Fruit fly (Drosophila melanogaster) whole organism, embryonic: ENCODE measurements around the gene dls.
A peak's percentile ranks its signal among the peaks of the same experiment; 100 is the strongest.

Experiments used
- ATbp ChIP-seq: fragments of 200-800 bp; sonication (Bioruptor generic); optimal IDR thresholded peaks from 2 replicates; lab custom pipeline; 2017; ENCODE audit warnings: missing biosample characterization, mild to moderate bottlenecking, missing genetic modification characterization, missing genetic modification reagents
- Ada2b ChIP-seq: fragments of 200-800 bp; sonication (Bioruptor generic); IDR thresholded peaks from 2 replicates; pipeline ENCODE4 v1.3.6; 2022; ENCODE audit warnings: missing biosample characterization, missing genetic modification characterization
- Adf1 ChIP-seq: fragments of 200-800 bp; sonication (Bioruptor generic); IDR thresholded peaks from 2 replicates; pipeline ENCODE4 v1.3.6; 2022; ENCODE audit warnings: missing biosample characterization, missing genetic modification characterization
- Atf6 ChIP-seq: fragments of 200-800 bp; sonication (Bioruptor generic); IDR thresholded peaks from 2 replicates; pipeline ENCODE4 v1.3.6; 2022; ENCODE audit warnings: missing biosample characterization, missing genetic modification characterization
- Bdp1 ChIP-seq: fragments of 200-800 bp; sonication (Bioruptor generic); optimal IDR thresholded peaks from 3 replicates; lab custom pipeline; 2016; ENCODE audit warnings: missing biosample characterization, missing genetic modification characterization
- CG10543 ChIP-seq: fragments of 200-800 bp; sonication (Bioruptor generic); optimal IDR thresholded peaks from 3 replicates; lab custom pipeline; 2017; ENCODE audit warnings: missing biosample characterization, mild to moderate bottlenecking, missing genetic modification characterization, moderate library complexity
- CG10565 ChIP-seq: fragments of 200-800 bp; sonication (Bioruptor generic); optimal IDR thresholded peaks from 3 replicates; lab custom pipeline; 2016; ENCODE audit warnings: missing biosample characterization, mild to moderate bottlenecking, missing genetic modification characterization
- CG14050 ChIP-seq: fragments of 200-800 bp; sonication (Bioruptor generic); IDR thresholded peaks from 3 replicates; pipeline ENCODE4 v1.3.6; 2022; ENCODE audit warnings: missing biosample characterization, missing genetic modification characterization
- CG1647 ChIP-seq: fragments of 200-800 bp; sonication (Bioruptor generic); optimal IDR thresholded peaks from 3 replicates; lab custom pipeline; 2016; ENCODE audit warnings: missing biosample characterization, missing genetic modification characterization
- CG18619 ChIP-seq: fragments of 200-800 bp; sonication (Bioruptor generic); optimal IDR thresholded peaks from 3 replicates; lab custom pipeline; 2017; ENCODE audit warnings: missing biosample characterization, mild to moderate bottlenecking, missing genetic modification characterization
- CG2116 ChIP-seq: fragments of 200-800 bp; sonication (Bioruptor generic); optimal IDR thresholded peaks from 3 replicates; lab custom pipeline; 2018; ENCODE audit warnings: missing biosample characterization, mild to moderate bottlenecking, missing genetic modification characterization
- CG2712 ChIP-seq: fragments of 200-800 bp; optimal IDR thresholded peaks from 3 replicates; lab custom pipeline; 2019; ENCODE audit warnings: missing biosample characterization, mild to moderate bottlenecking, missing genetic modification characterization, moderate library complexity
- CG30431 ChIP-seq: fragments of 200-800 bp; sonication (Bioruptor generic); optimal IDR thresholded peaks from 2 replicates; lab custom pipeline; 2017; ENCODE audit warnings: missing biosample characterization, missing genetic modification characterization
- CG34224 ChIP-seq: fragments of 200-800 bp; sonication (Bioruptor generic); IDR thresholded peaks from 3 replicates; pipeline ENCODE4 v1.3.6; 2022; ENCODE audit warnings: missing biosample characterization, missing genetic modification characterization; ENCODE audit not compliant: partially characterized antibody
- CG3847 ChIP-seq: fragments of 200-800 bp; sonication (Bioruptor generic); IDR thresholded peaks from 2 replicates; pipeline ENCODE4 v1.3.6; 2022; ENCODE audit warnings: missing biosample characterization, missing genetic modification characterization
- CG42726 ChIP-seq: fragments of 200-800 bp; sonication (Bioruptor generic); IDR thresholded peaks from 2 replicates; pipeline ENCODE4 v1.3.6; 2022; ENCODE audit warnings: missing biosample characterization, missing genetic modification characterization; ENCODE audit not compliant: partially characterized antibody
- CG4282 ChIP-seq: fragments of 200-800 bp; sonication (Bioruptor generic); optimal IDR thresholded peaks from 2 replicates; lab custom pipeline; 2016; ENCODE audit warnings: missing biosample characterization, missing genetic modification characterization
- CG4404 ChIP-seq: fragments of 200-800 bp; sonication (Bioruptor generic); IDR thresholded peaks from 2 replicates; pipeline ENCODE4 v1.3.6; 2022; ENCODE audit warnings: missing biosample characterization, missing genetic modification characterization
- CG7987 ChIP-seq: fragments of 200-800 bp; sonication (Bioruptor generic); optimal IDR thresholded peaks from 2 replicates; lab custom pipeline; 2018; ENCODE audit warnings: missing biosample characterization, mild to moderate bottlenecking, missing genetic modification characterization, moderate library complexity
- CG8388 ChIP-seq: fragments of 200-800 bp; sonication (Bioruptor generic); optimal IDR thresholded peaks from 2 replicates; lab custom pipeline; 2019; ENCODE audit warnings: missing biosample characterization, mild to moderate bottlenecking, missing genetic modification characterization, moderate library complexity
- D19B ChIP-seq: fragments of 200-800 bp; sonication (Bioruptor generic); optimal IDR thresholded peaks from 2 replicates; lab custom pipeline; 2017; ENCODE audit warnings: missing biosample characterization, mild to moderate bottlenecking, missing genetic modification characterization
- Deaf1 ChIP-seq: fragments of 200-800 bp; optimal IDR thresholded peaks from 3 replicates; lab custom pipeline; 2019; ENCODE audit warnings: missing biosample characterization, mild to moderate bottlenecking, missing genetic modification characterization, moderate library complexity
- Drgx ChIP-seq: fragments of 200-800 bp; sonication (Bioruptor generic); IDR thresholded peaks from 2 replicates; pipeline ENCODE4 v1.3.6; 2022; ENCODE audit warnings: missing biosample characterization, missing genetic modification characterization
- Ets65A ChIP-seq: fragments of 200-800 bp; sonication (Bioruptor generic); peaks from one replicate; lab custom pipeline; 2016; ENCODE audit warnings: missing biosample characterization, missing genetic modification characterization
- Fer2 ChIP-seq: fragments of 200-800 bp; sonication (Bioruptor generic); optimal IDR thresholded peaks from 2 replicates; lab custom pipeline; 2018; ENCODE audit warnings: missing biosample characterization, mild to moderate bottlenecking, missing genetic modification characterization, moderate library complexity
- H15 ChIP-seq: fragments of 200-800 bp; sonication (Bioruptor generic); IDR thresholded peaks from 3 replicates; pipeline ENCODE4 v1.3.6; 2022; ENCODE audit warnings: missing biosample characterization, missing genetic modification characterization
- HmgD ChIP-seq: fragments of 200-800 bp; sonication (Bioruptor generic); optimal IDR thresholded peaks from 3 replicates; lab custom pipeline; 2016; ENCODE audit warnings: missing biosample characterization, missing genetic modification characterization
- Hsf ChIP-seq: fragments of 200-800 bp; sonication (Bioruptor generic); optimal IDR thresholded peaks from 3 replicates; lab custom pipeline; 2016; ENCODE audit warnings: missing biosample characterization, missing genetic modification characterization
- Med ChIP-seq: fragments of 200-800 bp; sonication (Bioruptor generic); peaks from one replicate; lab custom pipeline; 2016; ENCODE audit warnings: missing biosample characterization, missing genetic modification characterization, mild to moderate bottlenecking, inconsistent platforms, moderate library complexity
- Nf-YA ChIP-seq: fragments of 200-800 bp; sonication (Bioruptor generic); IDR thresholded peaks from 2 replicates; pipeline ENCODE4 v1.3.6; 2022; ENCODE audit warnings: missing biosample characterization, missing genetic modification characterization
- Nf-YB ChIP-seq: fragments of 200-800 bp; sonication (Bioruptor generic); optimal IDR thresholded peaks from 3 replicates; lab custom pipeline; 2019; ENCODE audit warnings: missing biosample characterization, mild to moderate bottlenecking, missing genetic modification characterization, moderate library complexity
- Nf-YC ChIP-seq: fragments of 200-800 bp; optimal IDR thresholded peaks from 3 replicates; lab custom pipeline; 2019; ENCODE audit warnings: missing biosample characterization, mild to moderate bottlenecking, missing genetic modification characterization, moderate library complexity
- Rfx ChIP-seq: fragments of 200-800 bp; sonication (Bioruptor generic); IDR thresholded peaks from 2 replicates; pipeline ENCODE4 v1.3.6; 2022; ENCODE audit warnings: missing biosample characterization, missing genetic modification characterization
- ash1 ChIP-seq: fragments of 200-800 bp; sonication (Bioruptor generic); optimal IDR thresholded peaks from 2 replicates; lab custom pipeline; 2018; ENCODE audit warnings: missing biosample characterization, mild to moderate bottlenecking, missing genetic modification characterization
- bsh ChIP-seq, 2 experiments: fragments of 200-800 bp; sonication (Bioruptor generic); optimal IDR thresholded peaks; 2 replicates each; lab custom pipeline; 2017 to 2018; ENCODE audit warnings: mild to moderate bottlenecking in 2 of 2, missing biosample characterization in 2 of 2, missing genetic modification characterization in 2 of 2, moderate library complexity in 1 of 2
- ci ChIP-seq: fragments of 200-800 bp; sonication (Bioruptor generic); IDR thresholded peaks from 3 replicates; pipeline ENCODE4 v1.3.6; 2022; ENCODE audit warnings: missing biosample characterization, missing genetic modification characterization
- da ChIP-seq: fragments of 200-800 bp; sonication (Bioruptor generic); optimal IDR thresholded peaks from 2 replicates; lab custom pipeline; 2016; ENCODE audit warnings: missing biosample characterization, missing genetic modification characterization
- danr ChIP-seq: fragments of 200-800 bp; sonication (Bioruptor generic); IDR thresholded peaks from 2 replicates; pipeline ENCODE4 v1.3.6; 2022; ENCODE audit warnings: missing biosample characterization, missing genetic modification characterization
- dati ChIP-seq: fragments of 200-800 bp; sonication (Bioruptor generic); IDR thresholded peaks from 2 replicates; pipeline ENCODE4 v1.3.6; 2022; ENCODE audit warnings: missing biosample characterization, missing genetic modification characterization
- dmrt99B ChIP-seq: fragments of 200-800 bp; sonication (Bioruptor generic); optimal IDR thresholded peaks from 2 replicates; lab custom pipeline; 2018; ENCODE audit warnings: missing biosample characterization, mild to moderate bottlenecking, missing genetic modification characterization, moderate library complexity
- gcm ChIP-seq: fragments of 200-800 bp; sonication (Bioruptor generic); optimal IDR thresholded peaks from 2 replicates; lab custom pipeline; 2019; ENCODE audit warnings: missing biosample characterization, mild to moderate bottlenecking, missing genetic modification characterization, moderate library complexity
- gsb ChIP-seq: fragments of 200-800 bp; sonication (Bioruptor generic); IDR thresholded peaks from 2 replicates; pipeline ENCODE4 v1.3.6; 2022; ENCODE audit warnings: missing biosample characterization, missing genetic modification characterization
- her ChIP-seq: fragments of 200-800 bp; sonication (Bioruptor generic); optimal IDR thresholded peaks from 2 replicates; lab custom pipeline; 2016; ENCODE audit warnings: missing biosample characterization, missing genetic modification characterization
- inv ChIP-seq: fragments of 200-800 bp; sonication (Bioruptor generic); IDR thresholded peaks from 2 replicates; pipeline ENCODE4 v1.3.6; 2022; ENCODE audit warnings: missing biosample characterization, missing genetic modification characterization; ENCODE audit not compliant: partially characterized antibody
- ken ChIP-seq: fragments of 200-800 bp; sonication (Bioruptor generic); IDR thresholded peaks from 3 replicates; pipeline ENCODE4 v1.3.6; 2022; ENCODE audit warnings: missing biosample characterization, missing genetic modification characterization
- lola ChIP-seq, 3 experiments: fragments of >200 bp in 2 of 3; fragments of 200-800 bp in 1 of 3; sonication (Bioruptor generic) in 1 of 3; optimal IDR thresholded peaks; 2 replicates each; lab custom pipeline; 2017 to 2019; ENCODE audit warnings: missing biosample characterization in 3 of 3, missing genetic modification characterization in 3 of 3, mild to moderate bottlenecking in 1 of 3, moderate library complexity in 1 of 3
- maf-S ChIP-seq: fragments of 200-800 bp; sonication (Bioruptor generic); optimal IDR thresholded peaks from 2 replicates; lab custom pipeline; 2016; ENCODE audit warnings: missing biosample characterization, missing genetic modification characterization
- salm ChIP-seq: fragments of 200-800 bp; sonication (Bioruptor generic); optimal IDR thresholded peaks from 2 replicates; lab custom pipeline; 2018; ENCODE audit warnings: missing biosample characterization, mild to moderate bottlenecking, missing genetic modification characterization
- scrt ChIP-seq: fragments of 200-800 bp; sonication (Bioruptor generic); optimal IDR thresholded peaks from 2 replicates; lab custom pipeline; 2018; ENCODE audit warnings: missing biosample characterization, mild to moderate bottlenecking, missing genetic modification characterization, moderate library complexity
- sob ChIP-seq: fragments of 200-800 bp; sonication (Bioruptor generic); IDR thresholded peaks from 2 replicates; pipeline ENCODE4 v1.3.6; 2022; ENCODE audit warnings: missing biosample characterization, missing genetic modification characterization
- unc-4 ChIP-seq: fragments of 200-800 bp; sonication (Bioruptor generic); IDR thresholded peaks from 2 replicates; pipeline ENCODE4 v1.3.6; 2022; ENCODE audit warnings: missing biosample characterization, missing genetic modification characterization; ENCODE audit not compliant: partially characterized antibody

Gene dls

dm6 chr3L:16203236-16203635 is 2.1 kb downstream of the dls start (continued):
- TF ChIP-seq Med (GFP tag; lab: Kevin White, UChicago) (peak; percentile 99), Hsf (GFP tag; lab: Kevin White, UChicago) (peak; percentile 78), ash1 (peak; percentile 26), Adf1 (GFP tag; lab: Robert Waterston, UW) (no peak), salm (tag; lab: Kevin White, UChicago) (peak; percentile 46), CG14050 (GFP tag; lab: Robert Waterston, UW) (peak; percentile 80), CG1647 (GFP tag; lab: Kevin White, UChicago) (peak; percentile 62), da (GFP tag; lab: Kevin White, UChicago) (no peak), dmrt99B (tag; lab: Kevin White, UChicago) (peak; percentile 83), inv (GFP tag; lab: Robert Waterston, UW) (no peak), CG10543 (GFP tag; lab: Kevin White, UChicago) (peak; percentile 40), Nf-YC (tag; lab: Kevin White, UChicago) (peak; percentile 0), scrt (GFP tag; lab: Kevin White, UChicago) (peak; percentile 72), danr (GFP tag; lab: Robert Waterston, UW) (peak; percentile 73), gsb (peak; percentile 84), Drgx (peak; percentile 47), Fer2 (tag; lab: Kevin White, UChicago) (peak; percentile 53), HmgD (GFP tag; lab: Kevin White, UChicago) (peak; percentile 6), CG18619 (GFP tag; lab: Kevin White, UChicago) (peak; percentile 58), ci (no peak; the same call in 2 of the 3 replicates), CG2712 (tag; lab: Kevin White, UChicago) (peak; percentile 72), Bdp1 (peak; percentile 30), CG30431 (GFP tag; lab: Kevin White, UChicago) (peak; percentile 53), ATbp (peak; percentile 72), Deaf1 (tag; lab: Kevin White, UChicago) (peak; percentile 59), her (GFP tag; lab: Kevin White, UChicago) (peak; percentile 68), CG4404 (peak; percentile 53), CG3847 (GFP tag; lab: Robert Waterston, UW) (peak; percentile 84), Ets65A (GFP tag; lab: Kevin White, UChicago) (peak; percentile 98), gcm (peak; percentile 16), Ada2b (GFP tag; lab: Robert Waterston, UW) (peak; percentile 87), maf-S (GFP tag; lab: Kevin White, UChicago) (peak; percentile 72), CG4282 (GFP tag; lab: Kevin White, UChicago) (peak; percentile 35), CG42726 (GFP tag; lab: Robert Waterston, UW) (no peak), dati (GFP tag; lab: Robert Waterston, UW) (0 out of 2 replicates have a peak, but pooled peaks have one; percentile 53), CG7987 (GFP tag; lab: Kevin White, UChicago) (peak; percentile 25), bsh (GFP tag; optimal IDR thresholded peaks at IDR 0.05; lab: Kevin White, UChicago) (peak in 1 of 2 experiments; percentile 51), ken (GFP tag; lab: Robert Waterston, UW) (peak; percentile 74; the same call in 2 of the 3 replicates), CG8388 (GFP tag; lab: Kevin White, UChicago) (peak; percentile 38), CG2116 (GFP tag; lab: Kevin White, UChicago) (no peak), Rfx (GFP tag; lab: Robert Waterston, UW) (peak; percentile 96), CG10565 (GFP tag; lab: Kevin White, UChicago) (no peak), D19B (GFP tag; lab: Kevin White, UChicago) (peak; percentile 75), Nf-YA (peak; percentile 61; the same call in 1 of the 2 replicates), Atf6 (GFP tag; lab: Robert Waterston, UW) (peak; percentile 87), H15 (GFP tag; lab: Robert Waterston, UW) (peak; percentile 81), sob (GFP tag; lab: Robert Waterston, UW) (peak; percentile 90), CG34224 (GFP tag; lab: Robert Waterston, UW) (no peak), Nf-YB (GFP tag; lab: Kevin White, UChicago) (peak; percentile 24), unc-4 (no peak), lola (GFP tag; optimal IDR thresholded peaks at IDR 0.05; lab: Kevin White, UChicago) (no peak)
